Fruit fly (Drosophila melanogaster) whole organism, embryonic: Measurements from ENCODE around the gene LpR2.

ENCODE experiments used
- Atf3 ChIP-seq: fragments of 200-800 bp; sonication (Bioruptor generic); optimal IDR thresholded peaks from 3 replicates; lab custom pipeline; 2016; ENCODE audit warnings: missing biosample characterization, missing genetic modification characterization
- CG10147 ChIP-seq: fragments of 200-800 bp; sonication (Bioruptor generic); optimal IDR thresholded peaks from 2 replicates; lab custom pipeline; 2019; ENCODE audit warnings: missing biosample characterization, mild to moderate bottlenecking, missing genetic modification characterization, moderate library complexity
- CG10321 ChIP-seq: fragments of 200-800 bp; sonication (Bioruptor generic); IDR thresholded peaks from 2 replicates; pipeline ENCODE4 v1.3.6; 2022; ENCODE audit warnings: missing biosample characterization, missing genetic modification characterization
- CG10654 ChIP-seq: fragments of 200-800 bp; sonication (Bioruptor generic); optimal IDR thresholded peaks from 2 replicates; lab custom pipeline; 2016; ENCODE audit warnings: missing biosample characterization, missing genetic modification characterization
- CG11093 ChIP-seq: fragments of 200-800 bp; sonication (Bioruptor generic); IDR thresholded peaks from 3 replicates; pipeline ENCODE4 v1.3.6; 2022; ENCODE audit warnings: missing biosample characterization, missing genetic modification characterization
- CG12219 ChIP-seq: fragments of 200-800 bp; sonication (Bioruptor generic); optimal IDR thresholded peaks from 3 replicates; lab custom pipeline; 2018; ENCODE audit warnings: missing biosample characterization, mild to moderate bottlenecking, missing genetic modification characterization
- CG12659 ChIP-seq: fragments of 200-800 bp; sonication (Bioruptor generic); optimal IDR thresholded peaks from 3 replicates; lab custom pipeline; 2017; ENCODE audit warnings: mild to moderate bottlenecking, missing biosample characterization, missing genetic modification reagents, missing genetic modification characterization
- CG13287 ChIP-seq: fragments of 200-800 bp; sonication (Bioruptor generic); IDR thresholded peaks from 2 replicates; pipeline ENCODE4 v1.3.6; 2022; ENCODE audit warnings: missing biosample characterization, missing genetic modification characterization; ENCODE audit not compliant: partially characterized antibody
- CG13624 ChIP-seq: fragments of 200-800 bp; sonication (Bioruptor generic); optimal IDR thresholded peaks from 2 replicates; lab custom pipeline; 2016; ENCODE audit warnings: missing biosample characterization, missing genetic modification characterization
- CG14860 ChIP-seq: fragments of 200-800 bp; sonication (Bioruptor generic); IDR thresholded peaks from 3 replicates; pipeline ENCODE4 v1.3.6; 2022; ENCODE audit warnings: missing biosample characterization, missing genetic modification characterization; ENCODE audit not compliant: partially characterized antibody
- CG1529 ChIP-seq: fragments of 200-800 bp; sonication (Bioruptor generic); optimal IDR thresholded peaks from 3 replicates; lab custom pipeline; 2018; ENCODE audit warnings: missing biosample characterization, missing genetic modification characterization
- CG17328 ChIP-seq: fragments of 200-800 bp; sonication (Bioruptor generic); IDR thresholded peaks from 2 replicates; pipeline ENCODE4 v1.3.6; 2022; ENCODE audit warnings: missing biosample characterization, missing genetic modification characterization
- CG30431 ChIP-seq: fragments of 200-800 bp; sonication (Bioruptor generic); optimal IDR thresholded peaks from 2 replicates; lab custom pipeline; 2017; ENCODE audit warnings: missing biosample characterization, missing genetic modification characterization
- CG31441 ChIP-seq: fragments of 200-800 bp; sonication (Bioruptor generic); IDR thresholded peaks from 2 replicates; pipeline ENCODE4 v1.3.6; 2022; ENCODE audit warnings: missing biosample characterization, missing genetic modification characterization
- CG4282 ChIP-seq: fragments of 200-800 bp; sonication (Bioruptor generic); optimal IDR thresholded peaks from 2 replicates; lab custom pipeline; 2016; ENCODE audit warnings: missing biosample characterization, missing genetic modification characterization
- CG4404 ChIP-seq: fragments of 200-800 bp; sonication (Bioruptor generic); IDR thresholded peaks from 2 replicates; pipeline ENCODE4 v1.3.6; 2022; ENCODE audit warnings: missing biosample characterization, missing genetic modification characterization
- CG4424 ChIP-seq: fragments of 200-800 bp; sonication (Bioruptor generic); optimal IDR thresholded peaks from 3 replicates; lab custom pipeline; 2016; ENCODE audit warnings: missing biosample characterization, missing genetic modification characterization
- CG6254 ChIP-seq: fragments of 200-800 bp; sonication (Bioruptor generic); optimal IDR thresholded peaks from 3 replicates; lab custom pipeline; 2017; ENCODE audit warnings: mild to moderate bottlenecking, missing biosample characterization, missing genetic modification reagents, missing genetic modification characterization
- CG6689 ChIP-seq: fragments of 200-800 bp; sonication (Bioruptor generic); IDR thresholded peaks from 2 replicates; pipeline ENCODE4 v1.3.6; 2022; ENCODE audit warnings: missing biosample characterization, missing genetic modification characterization
- CG7928 ChIP-seq: fragments of 200-800 bp; sonication (Bioruptor generic); optimal IDR thresholded peaks from 2 replicates; lab custom pipeline; 2017; ENCODE audit warnings: missing biosample characterization, mild to moderate bottlenecking, missing genetic modification characterization
- CG8388 ChIP-seq: fragments of 200-800 bp; sonication (Bioruptor generic); optimal IDR thresholded peaks from 2 replicates; lab custom pipeline; 2019; ENCODE audit warnings: missing biosample characterization, mild to moderate bottlenecking, missing genetic modification characterization, moderate library complexity
- CG9437 ChIP-seq: fragments of 200-800 bp; sonication (Bioruptor generic); optimal IDR thresholded peaks from 2 replicates; lab custom pipeline; 2018; ENCODE audit warnings: missing biosample characterization, mild to moderate bottlenecking, missing genetic modification characterization
- CG9876 ChIP-seq: fragments of 200-800 bp; sonication (Bioruptor generic); optimal IDR thresholded peaks from 2 replicates; lab custom pipeline; 2016; ENCODE audit warnings: missing biosample characterization, missing genetic modification characterization
- Dfd ChIP-seq, 2 experiments: fragments of >200 bp; optimal IDR thresholded peaks; 2 replicates each; lab custom pipeline; 2017; ENCODE audit warnings: missing biosample characterization in 2 of 2, missing genetic modification characterization in 2 of 2
- Ets97D ChIP-seq: fragments of 200-800 bp; sonication (Bioruptor generic); optimal IDR thresholded peaks from 3 replicates; lab custom pipeline; 2016; ENCODE audit warnings: missing biosample characterization, missing genetic modification characterization
- Fer1 ChIP-seq: fragments of 200-800 bp; sonication (Bioruptor generic); optimal IDR thresholded peaks from 2 replicates; lab custom pipeline; 2017; ENCODE audit warnings: missing biosample characterization, mild to moderate bottlenecking, missing genetic modification characterization
- HHEX ChIP-seq: fragments of 200-800 bp; sonication (Bioruptor generic); optimal IDR thresholded peaks from 3 replicates; lab custom pipeline; 2017; ENCODE audit warnings: missing biosample characterization, mild to moderate bottlenecking, missing genetic modification characterization, missing genetic modification reagents
- HLH3B ChIP-seq: fragments of 200-800 bp; sonication (Bioruptor generic); IDR thresholded peaks from 2 replicates; pipeline ENCODE4 v1.3.6; 2022; ENCODE audit warnings: missing biosample characterization, missing genetic modification characterization
- HmgD ChIP-seq: fragments of 200-800 bp; sonication (Bioruptor generic); optimal IDR thresholded peaks from 3 replicates; lab custom pipeline; 2016; ENCODE audit warnings: missing biosample characterization, missing genetic modification characterization
- Hmx ChIP-seq: fragments of 200-800 bp; sonication (Bioruptor generic); optimal IDR thresholded peaks from 2 replicates; lab custom pipeline; 2016; ENCODE audit warnings: missing biosample characterization, missing genetic modification characterization
- MESR4 ChIP-seq: fragments of 200-800 bp; sonication (Bioruptor generic); optimal IDR thresholded peaks from 2 replicates; lab custom pipeline; 2018; ENCODE audit warnings: missing biosample characterization, mild to moderate bottlenecking, missing genetic modification characterization, moderate library complexity
- NK7.1 ChIP-seq: fragments of 200-800 bp; sonication (Bioruptor generic); optimal IDR thresholded peaks from 3 replicates; lab custom pipeline; 2016; ENCODE audit warnings: missing biosample characterization, missing genetic modification characterization
- Sry-β ChIP-seq: fragments of 200-800 bp; sonication (Bioruptor generic); optimal IDR thresholded peaks from 2 replicates; lab custom pipeline; 2018; ENCODE audit warnings: missing biosample characterization, mild to moderate bottlenecking, missing genetic modification characterization, moderate library complexity
- Ssrp ChIP-seq: fragments of 200-800 bp; sonication (Bioruptor generic); optimal IDR thresholded peaks from 2 replicates; lab custom pipeline; 2018; ENCODE audit warnings: missing biosample characterization, mild to moderate bottlenecking, missing genetic modification characterization, moderate library complexity
- al ChIP-seq: fragments of 200-800 bp; sonication (Bioruptor generic); IDR thresholded peaks from 2 replicates; pipeline ENCODE4 v1.3.6; 2022; ENCODE audit warnings: missing biosample characterization, missing genetic modification characterization
- aop ChIP-seq: fragments of 200-800 bp; sonication (Bioruptor generic); IDR thresholded peaks from 2 replicates; pipeline ENCODE4 v1.3.6; 2022; ENCODE audit warnings: missing biosample characterization, missing genetic modification characterization
- cad ChIP-seq: fragments of >200 bp; optimal IDR thresholded peaks from 2 replicates; lab custom pipeline; 2017; ENCODE audit warnings: missing biosample characterization, missing genetic modification characterization
- chif ChIP-seq, 2 experiments: fragments of 200-800 bp; sonication (Bioruptor generic); optimal IDR thresholded peaks; 3 replicates each; lab custom pipeline; 2016; ENCODE audit warnings: missing biosample characterization in 2 of 2, missing genetic modification characterization in 2 of 2
- dmrt11E ChIP-seq: fragments of 200-800 bp; sonication (Bioruptor generic); optimal IDR thresholded peaks from 3 replicates; lab custom pipeline; 2018; ENCODE audit warnings: missing biosample characterization, mild to moderate bottlenecking, missing genetic modification characterization, moderate library complexity
- dysf ChIP-seq: fragments of 200-800 bp; sonication (Bioruptor generic); IDR thresholded peaks from 3 replicates; pipeline ENCODE4 v1.3.6; 2022; ENCODE audit warnings: missing biosample characterization, missing genetic modification characterization
- fd102C ChIP-seq: fragments of 200-800 bp; sonication (Bioruptor generic); optimal IDR thresholded peaks from 2 replicates; lab custom pipeline; 2018; ENCODE audit warnings: missing biosample characterization, mild to moderate bottlenecking, missing genetic modification characterization, moderate library complexity
- kni ChIP-seq: fragments of 200-800 bp; sonication (Bioruptor generic); optimal IDR thresholded peaks from 3 replicates; lab custom pipeline; 2017; ENCODE audit warnings: mild to moderate bottlenecking, missing biosample characterization, missing genetic modification reagents, missing genetic modification characterization
- org-1 ChIP-seq: fragments of 200-800 bp; sonication (Bioruptor generic); optimal IDR thresholded peaks from 2 replicates; lab custom pipeline; 2017; ENCODE audit warnings: missing biosample characterization, missing genetic modification characterization
- pb ChIP-seq: fragments of 200-800 bp; sonication (Bioruptor generic); optimal IDR thresholded peaks from 3 replicates; lab custom pipeline; 2016; ENCODE audit warnings: missing biosample characterization, missing genetic modification characterization
- phol ChIP-seq: fragments of 200-800 bp; sonication (Bioruptor generic); optimal IDR thresholded peaks from 3 replicates; lab custom pipeline; 2018; ENCODE audit warnings: missing biosample characterization, mild to moderate bottlenecking, missing genetic modification characterization, moderate library complexity
- pnt ChIP-seq: fragments of 200-800 bp; sonication (Bioruptor generic); optimal IDR thresholded peaks from 3 replicates; lab custom pipeline; 2016; ENCODE audit warnings: missing biosample characterization, missing genetic modification characterization
- schlank ChIP-seq: fragments of 200-800 bp; sonication (Bioruptor generic); optimal IDR thresholded peaks from 2 replicates; lab custom pipeline; 2018; ENCODE audit warnings: missing biosample characterization, mild to moderate bottlenecking, missing genetic modification characterization
- tin ChIP-seq: fragments of 200-800 bp; sonication (Bioruptor generic); optimal IDR thresholded peaks from 3 replicates; lab custom pipeline; 2016; ENCODE audit warnings: missing biosample characterization, missing genetic modification characterization
- twi ChIP-seq: fragments of 200-800 bp; optimal IDR thresholded peaks from 2 replicates; lab custom pipeline; 2019; ENCODE audit warnings: missing biosample characterization, mild to moderate bottlenecking, missing genetic modification characterization, moderate library complexity
- usp ChIP-seq: fragments of >200 bp; optimal IDR thresholded peaks from 2 replicates; lab custom pipeline; 2017; ENCODE audit warnings: missing biosample characterization, missing genetic modification characterization
- wor ChIP-seq: fragments of 200-800 bp; sonication (Bioruptor generic); IDR thresholded peaks from 2 replicates; pipeline ENCODE4 v1.3.6; 2022; ENCODE audit warnings: missing biosample characterization, missing genetic modification characterization

LpR2 gene

dm6 chr3R:25661531-25662193 lies 78.6 kb downstream of the LpR2 start, which contains the start of gene RASSF8 (continued):
- TF ChIP-seq Ets97D (GFP tag; lab: Kevin White, UChicago) (peak; percentile 31), dysf (GFP tag; lab: Robert Waterston, UW) (peak; percentile 28; the same call in 1 of the 3 replicates), CG30431 (GFP tag; lab: Kevin White, UChicago) (no peak), CG11093 (GFP tag; lab: Robert Waterston, UW) (no peak), chif (GFP tag; optimal IDR thresholded peaks at IDR 0.05; lab: Kevin White, UChicago) (no peak), CG4282 (GFP tag; lab: Kevin White, UChicago) (no peak), Sry-β (GFP tag; lab: Kevin White, UChicago) (no peak), CG1529 (GFP tag; lab: Kevin White, UChicago) (no peak), org-1 (no peak), pb (GFP tag; lab: Kevin White, UChicago) (no peak), Dfd (GFP tag; optimal IDR thresholded peaks at IDR 0.05; lab: Kevin White, UChicago) (no peak), Atf3 (no peak), CG31441 (peak; percentile 38), CG12659 (GFP tag; lab: Kevin White, UChicago) (peak; percentile 36), al (GFP tag; lab: Robert Waterston, UW) (peak; percentile 13; the same call in 1 of the 2 replicates), twi (tag; lab: Kevin White, UChicago) (no peak), dmrt11E (no peak), NK7.1 (GFP tag; lab: Kevin White, UChicago) (no peak), Ssrp (tag; lab: Kevin White, UChicago) (no peak), CG10147 (GFP tag; lab: Kevin White, UChicago) (no peak), CG9437 (GFP tag; lab: Kevin White, UChicago) (no peak), wor (GFP tag; lab: Robert Waterston, UW) (no peak), CG7928 (GFP tag; lab: Kevin White, UChicago) (peak; percentile 87), CG6689 (GFP tag; lab: Robert Waterston, UW) (peak; percentile 49), fd102C (GFP tag; lab: Kevin White, UChicago) (no peak), CG4404 (GFP tag; lab: Robert Waterston, UW) (no peak), CG10654 (GFP tag; lab: Kevin White, UChicago) (peak; percentile 19), Fer1 (GFP tag; lab: Kevin White, UChicago) (peak; percentile 44), CG14860 (GFP tag; lab: Robert Waterston, UW) (no peak), MESR4 (GFP tag; lab: Kevin White, UChicago) (peak; percentile 88), CG13287 (GFP tag; lab: Robert Waterston, UW) (peak; percentile 71), HmgD (GFP tag; lab: Kevin White, UChicago) (no peak), tin (peak; percentile 10), pnt (no peak), phol (tag; lab: Kevin White, UChicago) (no peak), usp (GFP tag; lab: Kevin White, UChicago) (no peak), CG6254 (GFP tag; lab: Kevin White, UChicago) (no peak), Hmx (GFP tag; lab: Kevin White, UChicago) (no peak), CG13624 (GFP tag; lab: Kevin White, UChicago) (no peak), cad (GFP tag; lab: Kevin White, UChicago) (no peak), CG17328 (GFP tag; lab: Robert Waterston, UW) (no peak), HLH3B (GFP tag; lab: Robert Waterston, UW) (no peak), CG12219 (GFP tag; lab: Kevin White, UChicago) (no peak), CG10321 (no peak), CG9876 (GFP tag; lab: Kevin White, UChicago) (no peak), schlank (no peak), HHEX (GFP tag; lab: Kevin White, UChicago) (no peak), kni (GFP tag; lab: Kevin White, UChicago) (peak; percentile 66), aop (GFP tag; lab: Robert Waterston, UW) (0 out of 2 replicates have a peak, but pooled peaks have one; percentile 12), CG8388 (GFP tag; lab: Kevin White, UChicago) (no peak), CG4424 (GFP tag; lab: Kevin White, UChicago) (peak; percentile 21)
